Fruit fly (Drosophila melanogaster) whole organism, embryonic: ENCODE measurements around the gene Tango5.

Experiments
- Blimp-1 ChIP-seq: fragments of 200-800 bp; sonication (Bioruptor generic); optimal IDR thresholded peaks from 3 replicates; lab custom pipeline; 2018; ENCODE audit warnings: missing biosample characterization, missing genetic modification characterization, mild to moderate bottlenecking, moderate library complexity, missing genetic modification reagents
- CG10274 ChIP-seq: fragments of 200-800 bp; sonication (Bioruptor generic); optimal IDR thresholded peaks from 3 replicates; lab custom pipeline; 2017; ENCODE audit warnings: missing biosample characterization, mild to moderate bottlenecking, missing genetic modification characterization
- CG10431 ChIP-seq: fragments of 200-800 bp; sonication (Bioruptor generic); optimal IDR thresholded peaks from 3 replicates; lab custom pipeline; 2018; ENCODE audit warnings: missing biosample characterization, mild to moderate bottlenecking, missing genetic modification characterization
- CG10565 ChIP-seq: fragments of 200-800 bp; sonication (Bioruptor generic); optimal IDR thresholded peaks from 3 replicates; lab custom pipeline; 2016; ENCODE audit warnings: missing biosample characterization, mild to moderate bottlenecking, missing genetic modification characterization
- CG10979 ChIP-seq: fragments of 200-800 bp; sonication (Bioruptor generic); optimal IDR thresholded peaks from 2 replicates; lab custom pipeline; 2018; ENCODE audit warnings: missing biosample characterization, mild to moderate bottlenecking, missing genetic modification characterization, moderate library complexity
- CG12155 ChIP-seq: fragments of 200-800 bp; sonication (Bioruptor generic); optimal IDR thresholded peaks from 3 replicates; lab custom pipeline; 2016; ENCODE audit warnings: missing biosample characterization, missing genetic modification characterization
- CG12236 ChIP-seq: fragments of 200-800 bp; sonication (Bioruptor generic); optimal IDR thresholded peaks from 2 replicates; lab custom pipeline; 2016; ENCODE audit warnings: missing biosample characterization, missing genetic modification characterization
- CG13624 ChIP-seq: fragments of 200-800 bp; sonication (Bioruptor generic); optimal IDR thresholded peaks from 2 replicates; lab custom pipeline; 2016; ENCODE audit warnings: missing biosample characterization, missing genetic modification characterization
- CG16863 ChIP-seq: fragments of 200-800 bp; sonication (Bioruptor generic); optimal IDR thresholded peaks from 3 replicates; lab custom pipeline; 2016; ENCODE audit warnings: missing biosample characterization, missing genetic modification characterization
- CG17328 ChIP-seq: fragments of 200-800 bp; sonication (Bioruptor generic); IDR thresholded peaks from 2 replicates; pipeline ENCODE4 v1.3.6; 2022; ENCODE audit warnings: missing biosample characterization, missing genetic modification characterization
- CG17385 ChIP-seq: fragments of 200-800 bp; sonication (Bioruptor generic); optimal IDR thresholded peaks from 3 replicates; lab custom pipeline; 2018; ENCODE audit warnings: missing biosample characterization, mild to moderate bottlenecking, missing genetic modification characterization
- CG17568 ChIP-seq: fragments of 200-800 bp; sonication (Bioruptor generic); optimal IDR thresholded peaks from 2 replicates; lab custom pipeline; 2018; ENCODE audit warnings: missing biosample characterization, mild to moderate bottlenecking, missing genetic modification characterization, moderate library complexity
- CG17829 ChIP-seq: fragments of 200-800 bp; optimal IDR thresholded peaks from 2 replicates; lab custom pipeline; 2019; ENCODE audit warnings: missing biosample characterization, mild to moderate bottlenecking, missing genetic modification characterization, moderate library complexity
- CG18262 ChIP-seq: fragments of 200-800 bp; optimal IDR thresholded peaks from 3 replicates; lab custom pipeline; 2019; ENCODE audit warnings: missing biosample characterization, mild to moderate bottlenecking, missing genetic modification characterization, moderate library complexity
- CG18599 ChIP-seq: fragments of 200-800 bp; sonication (Bioruptor generic); optimal IDR thresholded peaks from 3 replicates; lab custom pipeline; 2017; ENCODE audit warnings: missing biosample characterization, missing genetic modification characterization, mild to moderate bottlenecking, moderate library complexity, missing genetic modification reagents
- CG31388 ChIP-seq: fragments of 200-800 bp; sonication (Bioruptor generic); optimal IDR thresholded peaks from 2 replicates; lab custom pipeline; 2016; ENCODE audit warnings: missing biosample characterization, missing genetic modification characterization
- CG4424 ChIP-seq: fragments of 200-800 bp; sonication (Bioruptor generic); optimal IDR thresholded peaks from 3 replicates; lab custom pipeline; 2016; ENCODE audit warnings: missing biosample characterization, missing genetic modification characterization
- CG4617 ChIP-seq: fragments of 200-800 bp; sonication (Bioruptor generic); optimal IDR thresholded peaks from 3 replicates; lab custom pipeline; 2016; ENCODE audit warnings: missing biosample characterization, missing genetic modification characterization, borderline replicate concordance
- CG9609 ChIP-seq: fragments of 200-800 bp; sonication (Bioruptor generic); optimal IDR thresholded peaks from 3 replicates; lab custom pipeline; 2016; ENCODE audit warnings: missing biosample characterization, missing genetic modification characterization
- CG9932 ChIP-seq: fragments of 200-800 bp; sonication (Bioruptor generic); IDR thresholded peaks from 2 replicates; pipeline ENCODE4 v1.3.6; 2022; ENCODE audit warnings: missing biosample characterization, missing genetic modification characterization
- Dip2 ChIP-seq: fragments of 200-800 bp; sonication (Bioruptor generic); IDR thresholded peaks from 2 replicates; pipeline ENCODE4 v1.3.6; 2022; ENCODE audit warnings: missing biosample characterization, missing genetic modification characterization
- Elba2 ChIP-seq: fragments of 200-800 bp; sonication (Bioruptor generic); optimal IDR thresholded peaks from 3 replicates; lab custom pipeline; 2016; ENCODE audit warnings: missing biosample characterization, missing genetic modification characterization
- Gsc ChIP-seq: fragments of 200-800 bp; sonication (Bioruptor generic); IDR thresholded peaks from 2 replicates; pipeline ENCODE4 v1.3.6; 2022; ENCODE audit warnings: missing biosample characterization, missing genetic modification characterization
- HmgD ChIP-seq: fragments of 200-800 bp; sonication (Bioruptor generic); optimal IDR thresholded peaks from 3 replicates; lab custom pipeline; 2016; ENCODE audit warnings: missing biosample characterization, missing genetic modification characterization
- NC2α ChIP-seq: fragments of 200-800 bp; sonication (Bioruptor generic); optimal IDR thresholded peaks from 2 replicates; lab custom pipeline; 2016; ENCODE audit warnings: missing biosample characterization, missing genetic modification characterization
- NC2β ChIP-seq: fragments of 200-800 bp; sonication (Bioruptor generic); optimal IDR thresholded peaks from 2 replicates; lab custom pipeline; 2016; ENCODE audit warnings: missing biosample characterization, missing genetic modification characterization
- Oli ChIP-seq: fragments of 200-800 bp; sonication (Bioruptor generic); optimal IDR thresholded peaks from 2 replicates; lab custom pipeline; 2018; ENCODE audit warnings: missing biosample characterization, mild to moderate bottlenecking, missing genetic modification characterization, moderate library complexity
- Sox102F ChIP-seq: fragments of 200-800 bp; sonication (Bioruptor generic); optimal IDR thresholded peaks from 2 replicates; lab custom pipeline; 2018; ENCODE audit warnings: missing biosample characterization, mild to moderate bottlenecking, missing genetic modification characterization, moderate library complexity
- Taf1 ChIP-seq: fragments of 200-800 bp; sonication (Bioruptor generic); IDR thresholded peaks from 2 replicates; pipeline ENCODE4 v1.3.6; 2022; ENCODE audit warnings: missing biosample characterization, missing genetic modification characterization
- Tbp ChIP-seq: fragments of >200 bp; optimal IDR thresholded peaks from 2 replicates; lab custom pipeline; 2018; ENCODE audit warnings: missing biosample characterization, missing genetic modification characterization
- Usf ChIP-seq: fragments of 200-800 bp; sonication (Bioruptor generic); optimal IDR thresholded peaks from 2 replicates; lab custom pipeline; 2017; ENCODE audit warnings: missing genotype, missing biosample characterization, missing genetic modification characterization
- aop ChIP-seq: fragments of 200-800 bp; sonication (Bioruptor generic); IDR thresholded peaks from 2 replicates; pipeline ENCODE4 v1.3.6; 2022; ENCODE audit warnings: missing biosample characterization, missing genetic modification characterization
- bab2 ChIP-seq: fragments of 200-800 bp; sonication (Bioruptor generic); optimal IDR thresholded peaks from 2 replicates; lab custom pipeline; 2016; ENCODE audit warnings: missing biosample characterization, missing genetic modification characterization
- bsh ChIP-seq, 2 experiments: fragments of 200-800 bp; sonication (Bioruptor generic); optimal IDR thresholded peaks; 2 replicates each; lab custom pipeline; 2017 to 2018; ENCODE audit warnings: mild to moderate bottlenecking in 2 of 2, missing biosample characterization in 2 of 2, missing genetic modification characterization in 2 of 2, moderate library complexity in 1 of 2
- caup ChIP-seq: fragments of 200-800 bp; sonication (Bioruptor generic); optimal IDR thresholded peaks from 3 replicates; lab custom pipeline; 2017; ENCODE audit warnings: missing biosample characterization, mild to moderate bottlenecking, missing genetic modification characterization, moderate library complexity; ENCODE audit not compliant: severe bottlenecking
- disco-r ChIP-seq: fragments of 200-800 bp; sonication (Bioruptor generic); optimal IDR thresholded peaks from 2 replicates; lab custom pipeline; 2016; ENCODE audit warnings: missing biosample characterization, missing genetic modification characterization
- fu2 ChIP-seq: fragments of 200-800 bp; sonication (Bioruptor generic); optimal IDR thresholded peaks from 2 replicates; lab custom pipeline; 2016; ENCODE audit warnings: missing biosample characterization, missing genetic modification characterization
- gce ChIP-seq: fragments of 200-800 bp; sonication (Bioruptor generic); IDR thresholded peaks from 3 replicates; pipeline ENCODE4 v1.3.6; 2022; ENCODE audit warnings: missing biosample characterization, missing genetic modification characterization
- gfzf ChIP-seq: fragments of 200-800 bp; sonication (Bioruptor generic); optimal IDR thresholded peaks from 2 replicates; lab custom pipeline; 2016; ENCODE audit warnings: missing biosample characterization, mild to moderate bottlenecking, missing genetic modification characterization, moderate library complexity
- knrl ChIP-seq: fragments of 200-800 bp; sonication (Bioruptor generic); IDR thresholded peaks from 3 replicates; pipeline ENCODE4 v1.3.6; 2022; ENCODE audit warnings: missing biosample characterization, missing genetic modification characterization; ENCODE audit not compliant: partially characterized antibody
- lmd ChIP-seq: fragments of 200-800 bp; sonication (Bioruptor generic); IDR thresholded peaks from 2 replicates; pipeline ENCODE4 v1.3.6; 2022; ENCODE audit warnings: missing biosample characterization, missing genetic modification characterization
- luna ChIP-seq: fragments of 200-800 bp; sonication (Bioruptor generic); optimal IDR thresholded peaks from 2 replicates; lab custom pipeline; 2016; ENCODE audit warnings: missing biosample characterization, missing genetic modification characterization
- nom ChIP-seq: fragments of 200-800 bp; sonication (Bioruptor generic); optimal IDR thresholded peaks from 2 replicates; lab custom pipeline; 2017; ENCODE audit warnings: missing biosample characterization, missing genetic modification characterization, mild to moderate bottlenecking, moderate library complexity, missing genetic modification reagents
- row ChIP-seq: fragments of 200-800 bp; sonication (Bioruptor generic); IDR thresholded peaks from 3 replicates; pipeline ENCODE4 v1.3.6; 2022; ENCODE audit warnings: missing biosample characterization, missing genetic modification characterization
- sima ChIP-seq: fragments of 200-800 bp; sonication (Bioruptor generic); optimal IDR thresholded peaks from 2 replicates; lab custom pipeline; 2016; ENCODE audit warnings: missing biosample characterization, missing genetic modification characterization
- tna ChIP-seq: fragments of 200-800 bp; sonication (Bioruptor generic); IDR thresholded peaks from 2 replicates; pipeline ENCODE4 v1.3.6; 2022; ENCODE audit warnings: missing biosample characterization, missing genetic modification characterization; ENCODE audit not compliant: partially characterized antibody
- usp ChIP-seq: fragments of >200 bp; optimal IDR thresholded peaks from 2 replicates; lab custom pipeline; 2017; ENCODE audit warnings: missing biosample characterization, missing genetic modification characterization
- yki ChIP-seq: fragments of >200 bp; optimal IDR thresholded peaks from 3 replicates; lab custom pipeline; 2018
- zen ChIP-seq: fragments of 200-800 bp; sonication (Bioruptor generic); optimal IDR thresholded peaks from 3 replicates; lab custom pipeline; 2018; ENCODE audit warnings: missing biosample characterization, mild to moderate bottlenecking, missing genetic modification characterization, moderate library complexity
- zfh1 ChIP-seq: fragments of 200-800 bp; sonication (Bioruptor generic); IDR thresholded peaks from 3 replicates; pipeline ENCODE4 v1.3.6; 2022; ENCODE audit warnings: missing biosample characterization, missing genetic modification characterization

Gene Tango5

dm6 chrX:10767350-10768005 lies 3.3 kb upstream of the Tango5 start (continued):
- TF ChIP-seq zen (no peak), CG10565 (GFP tag; lab: Kevin White, UChicago) (no peak), CG18262 (peak; percentile 51), aop (GFP tag; lab: Robert Waterston, UW) (no peak), gfzf (GFP tag; lab: Kevin White, UChicago) (no peak), knrl (GFP tag; lab: Robert Waterston, UW) (no peak), NC2α (GFP tag; lab: Kevin White, UChicago) (no peak), disco-r (peak; percentile 18), bab2 (GFP tag; lab: Kevin White, UChicago) (peak; percentile 63), CG12155 (peak; percentile 79), Sox102F (GFP tag; lab: Kevin White, UChicago) (peak; percentile 51), CG10979 (tag; lab: Kevin White, UChicago) (peak; percentile 37), CG4617 (no peak), yki (no peak), CG17568 (GFP tag; lab: Kevin White, UChicago) (peak; percentile 23), Tbp (GFP tag; lab: Kevin White, UChicago) (no peak), Elba2 (GFP tag; lab: Kevin White, UChicago) (no peak), CG13624 (GFP tag; lab: Kevin White, UChicago) (peak; percentile 75), gce (GFP tag; lab: Robert Waterston, UW) (0 out of 3 replicates have a peak, but pooled peaks have one; percentile 39), CG17328 (GFP tag; lab: Robert Waterston, UW) (peak; percentile 46; the same call in 1 of the 2 replicates), CG10431 (GFP tag; lab: Kevin White, UChicago) (no peak), Dip2 (GFP tag; lab: Robert Waterston, UW) (no peak), NC2β (GFP tag; lab: Kevin White, UChicago) (peak; percentile 28), CG17829 (tag; lab: Kevin White, UChicago) (peak; percentile 43), sima (GFP tag; lab: Kevin White, UChicago) (no peak), Oli (tag; lab: Kevin White, UChicago) (peak; percentile 41), CG17385 (GFP tag; lab: Kevin White, UChicago) (peak; percentile 59), CG9932 (GFP tag; lab: Robert Waterston, UW) (peak; percentile 80), usp (no peak), Taf1 (GFP tag; lab: Robert Waterston, UW) (no peak), CG18599 (GFP tag; lab: Kevin White, UChicago) (peak; percentile 85), caup (GFP tag; lab: Kevin White, UChicago) (peak; percentile 65), CG16863 (peak; percentile 4), nom (GFP tag; lab: Kevin White, UChicago) (peak; percentile 92), Blimp-1 (GFP tag; lab: Kevin White, UChicago) (peak; percentile 44), tna (GFP tag; lab: Robert Waterston, UW) (no peak), row (GFP tag; lab: Robert Waterston, UW) (peak; percentile 83), bsh (GFP tag; optimal IDR thresholded peaks at IDR 0.05; lab: Kevin White, UChicago) (peak; percentile 49 to 73), CG4424 (GFP tag; lab: Kevin White, UChicago) (peak; percentile 1), fu2 (GFP tag; lab: Kevin White, UChicago) (peak; percentile 48), CG31388 (GFP tag; lab: Kevin White, UChicago) (no peak), Gsc (GFP tag; lab: Robert Waterston, UW) (no peak), zfh1 (GFP tag; lab: Robert Waterston, UW) (peak; percentile 31; the same call in 1 of the 3 replicates), CG12236 (GFP tag; lab: Kevin White, UChicago) (no peak), HmgD (GFP tag; lab: Kevin White, UChicago) (peak; percentile 56), CG9609 (peak; percentile 54), Usf (GFP tag; lab: Kevin White, UChicago) (no peak), CG10274 (no peak), lmd (GFP tag; lab: Robert Waterston, UW) (peak; percentile 53; the same call in 1 of the 2 replicates), luna (GFP tag; lab: Kevin White, UChicago) (no peak)
